Worm (Caenorhabditis elegans): ENCODE data around the gene Y45F3A.9.

DNA sequence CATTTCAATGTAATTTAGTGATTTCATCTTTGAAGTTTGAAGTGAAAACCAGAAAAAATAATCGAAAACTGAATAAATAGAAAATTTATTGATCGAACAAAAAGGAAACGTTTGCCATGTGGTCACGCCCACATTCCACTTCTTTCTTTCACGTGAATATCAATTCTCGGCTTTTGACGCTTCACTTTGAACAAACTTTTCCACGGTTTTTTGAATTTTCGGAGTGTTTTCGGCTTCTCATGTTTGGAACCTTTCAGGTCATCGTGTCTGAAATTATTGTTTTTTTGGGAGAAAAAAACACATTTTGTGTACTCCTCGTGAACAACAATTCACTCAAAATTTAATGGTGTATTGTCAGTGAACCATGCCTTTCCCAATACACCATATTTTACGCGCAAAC, 42.0 kb downstream of the Y45F3A.9 start, which contains the start of gene T21C12.8:
- TF ChIP-seq pax-1 (tag; optimal IDR thresholded peaks at IDR 0.05) = no peak
- TF ChIP-seq ceh-19 (GFP tag; optimal IDR thresholded peaks at IDR 0.05) = no peak
- TF ChIP-seq ztf-16 (tag; optimal IDR thresholded peaks at IDR 0.05) = no peak

Measured in whole organism, late embryonic.